Worm (Caenorhabditis elegans) whole organism, L4 larva: ENCODE measurements around the gene B0244.7.

Source experiments
- aly-2 ChIP-seq: sonication (generic microtip); optimal IDR thresholded peaks from 2 replicates; lab custom pipeline; 2018; ENCODE audit warnings: missing biosample characterization, missing genetic modification characterization
- arid-1 ChIP-seq: fragments of 200-800 bp; sonication (Bioruptor generic); conservative IDR thresholded peaks from 2 replicates; pipeline ENCODE4 v1.3.6; 2022; ENCODE audit warnings: missing genetic modification reagents, missing genetic modification characterization, missing compliant biosample characterization
- ceh-82 ChIP-seq: sonication (generic microtip); optimal IDR thresholded peaks from 2 replicates; lab custom pipeline; 2017; ENCODE audit warnings: missing biosample characterization, missing genetic modification characterization
- dpl-1 ChIP-seq: fragments of 150-350 bp; optimal IDR thresholded peaks from 2 replicates; lab custom pipeline; 2014; ENCODE audit warnings: missing biosample characterization, missing genetic modification reagents, missing genetic modification characterization
- lir-3 ChIP-seq: sonication (generic microtip); optimal IDR thresholded peaks from 2 replicates; lab custom pipeline; 2016; ENCODE audit warnings: mild to moderate bottlenecking, missing genetic modification characterization, missing compliant biosample characterization
- saeg-2 ChIP-seq: fragments of 200-800 bp; sonication (Bioruptor generic); IDR thresholded peaks from 2 replicates; pipeline ENCODE4 v1.3.6; 2022; ENCODE audit warnings: missing genetic modification reagents, missing genetic modification characterization, missing compliant biosample characterization
- snpc-4 ChIP-seq: fragments of 150-350 bp; optimal IDR thresholded peaks from 2 replicates; lab custom pipeline; 2014; ENCODE audit warnings: missing biosample characterization, missing genetic modification characterization
- unc-39 ChIP-seq: sonication (generic microtip); optimal IDR thresholded peaks from 2 replicates; lab custom pipeline; 2017; ENCODE audit warnings: missing biosample characterization, missing genetic modification characterization

- TF ChIP-seq saeg-2 (GFP tag; lab: Robert Waterston, UW) (no peak), aly-2 (no peak), unc-39 (no peak), snpc-4 (tag; lab: Kevin White, UChicago) (no peak), dpl-1 (GFP tag; lab: Kevin White, UChicago) (no peak), lir-3 (tag; lab: Kevin White, UChicago) (no peak), ceh-82 (tag; lab: Kevin White, UChicago) (no peak), arid-1 (GFP tag; lab: Robert Waterston, UW) (no peak)
Observed at ce11 chrIII:5757492-5758045, 26.3 kb downstream of the B0244.7 start.
